Fruit fly (Drosophila melanogaster) whole organism, prepupa: Measurements from ENCODE around the gene CG6610.
A peak's percentile ranks its signal among the peaks of the same experiment; 100 is the strongest.

Experiments used
- CG10669 ChIP-seq: fragments of 200-800 bp; sonication (Bioruptor generic); optimal IDR thresholded peaks from 3 replicates; lab custom pipeline; 2018; ENCODE audit warnings: missing biosample characterization, mild to moderate bottlenecking, missing genetic modification characterization, moderate library complexity
- CG34406 ChIP-seq: fragments of 200-800 bp; sonication (Bioruptor generic); optimal IDR thresholded peaks from 3 replicates; lab custom pipeline; 2016; ENCODE audit warnings: missing biosample characterization, missing genetic modification characterization
- CG6854 ChIP-seq: fragments of 200-800 bp; sonication (Bioruptor generic); optimal IDR thresholded peaks from 2 replicates; lab custom pipeline; 2017; ENCODE audit warnings: missing biosample characterization, mild to moderate bottlenecking, missing genetic modification characterization
- CG8119 ChIP-seq: fragments of 200-800 bp; sonication (Bioruptor generic); IDR thresholded peaks from 3 replicates; pipeline ENCODE4 v1.3.6; 2022; ENCODE audit warnings: missing biosample characterization, missing genetic modification characterization
- Eip75B ChIP-seq: fragments of 200-800 bp; sonication (Bioruptor generic); optimal IDR thresholded peaks from 3 replicates; lab custom pipeline; 2016; ENCODE audit warnings: missing biosample characterization, missing genetic modification characterization
- Met ChIP-seq: fragments of 200-800 bp; sonication (Bioruptor generic); optimal IDR thresholded peaks from 3 replicates; lab custom pipeline; 2016; ENCODE audit warnings: missing biosample characterization, missing genetic modification characterization
- dac ChIP-seq: fragments of 200-800 bp; sonication (Bioruptor generic); optimal IDR thresholded peaks from 2 replicates; lab custom pipeline; 2017; ENCODE audit warnings: missing biosample characterization, mild to moderate bottlenecking, missing genetic modification characterization
- fd85E ChIP-seq: fragments of 200-800 bp; sonication (Bioruptor generic); optimal IDR thresholded peaks from 3 replicates; lab custom pipeline; 2016; ENCODE audit warnings: missing biosample characterization, missing genetic modification characterization
- fkh ChIP-seq: fragments of 200-800 bp; sonication (Bioruptor generic); optimal IDR thresholded peaks from 3 replicates; lab custom pipeline; 2017; ENCODE audit warnings: missing biosample characterization, mild to moderate bottlenecking, missing genetic modification characterization, moderate library complexity
- lz ChIP-seq: fragments of 200-800 bp; sonication (Bioruptor generic); optimal IDR thresholded peaks from 3 replicates; lab custom pipeline; 2016; ENCODE audit warnings: missing biosample characterization, missing genetic modification characterization

- TF ChIP-seq fd85E (GFP tag; lab: Kevin White, UChicago) = no peak
- TF ChIP-seq CG8119 (GFP tag; lab: Robert Waterston, UW) = no peak
- TF ChIP-seq dac (GFP tag; lab: Kevin White, UChicago) = no peak
- no peak for TF ChIP-seq Eip75B (GFP tag; lab: Kevin White, UChicago)
- TF ChIP-seq CG10669 = no peak
- no peak for TF ChIP-seq CG34406 (GFP tag; lab: Kevin White, UChicago)
- TF ChIP-seq fkh = no peak
- no peak for TF ChIP-seq Met (GFP tag; lab: Kevin White, UChicago)
- no peak for TF ChIP-seq lz (GFP tag; lab: Kevin White, UChicago)
- peak; percentile 91 for TF ChIP-seq CG6854 (GFP tag; lab: Kevin White, UChicago)
These were observed 9.4 kb upstream of the CG6610 start, which contains the start of gene CG42269 for dm6 chr3L:6065881-6066389.
